Fruit fly (Drosophila melanogaster) whole organism, embryonic: ENCODE measurements around the gene Cyp313a3.

ENCODE experiments used
- Bgb ChIP-seq: fragments of 200-800 bp; sonication (Bioruptor generic); IDR thresholded peaks from 2 replicates; pipeline ENCODE4 v1.3.6; 2022; ENCODE audit warnings: missing biosample characterization, missing genetic modification characterization; ENCODE audit not compliant: partially characterized antibody
- CG10979 ChIP-seq: fragments of 200-800 bp; sonication (Bioruptor generic); optimal IDR thresholded peaks from 2 replicates; lab custom pipeline; 2018; ENCODE audit warnings: missing biosample characterization, mild to moderate bottlenecking, missing genetic modification characterization, moderate library complexity
- CG11560 ChIP-seq: fragments of 200-800 bp; sonication (Bioruptor generic); IDR thresholded peaks from 3 replicates; pipeline ENCODE4 v1.3.6; 2022; ENCODE audit warnings: missing biosample characterization, missing genetic modification characterization
- CG12155 ChIP-seq: fragments of 200-800 bp; sonication (Bioruptor generic); optimal IDR thresholded peaks from 3 replicates; lab custom pipeline; 2016; ENCODE audit warnings: missing biosample characterization, missing genetic modification characterization
- CG15514 ChIP-seq: fragments of 200-800 bp; sonication (Bioruptor generic); optimal IDR thresholded peaks from 3 replicates; lab custom pipeline; 2017; ENCODE audit warnings: missing biosample characterization, missing genetic modification characterization, mild to moderate bottlenecking, moderate library complexity, missing genetic modification reagents
- CG17328 ChIP-seq: fragments of 200-800 bp; sonication (Bioruptor generic); IDR thresholded peaks from 2 replicates; pipeline ENCODE4 v1.3.6; 2022; ENCODE audit warnings: missing biosample characterization, missing genetic modification characterization
- CG17568 ChIP-seq: fragments of 200-800 bp; sonication (Bioruptor generic); optimal IDR thresholded peaks from 2 replicates; lab custom pipeline; 2018; ENCODE audit warnings: missing biosample characterization, mild to moderate bottlenecking, missing genetic modification characterization, moderate library complexity
- CG17912 ChIP-seq: fragments of 200-800 bp; sonication (Bioruptor generic); optimal IDR thresholded peaks from 2 replicates; lab custom pipeline; 2018; ENCODE audit warnings: missing biosample characterization, mild to moderate bottlenecking, missing genetic modification characterization
- CG30403 ChIP-seq: fragments of 200-800 bp; sonication (Bioruptor generic); optimal IDR thresholded peaks from 3 replicates; lab custom pipeline; 2016; ENCODE audit warnings: missing biosample characterization, missing genetic modification characterization
- CG6854 ChIP-seq: fragments of 200-800 bp; sonication (Bioruptor generic); optimal IDR thresholded peaks from 3 replicates; lab custom pipeline; 2017; ENCODE audit warnings: missing biosample characterization, mild to moderate bottlenecking, missing genetic modification characterization
- CG8388 ChIP-seq: fragments of 200-800 bp; sonication (Bioruptor generic); optimal IDR thresholded peaks from 2 replicates; lab custom pipeline; 2019; ENCODE audit warnings: missing biosample characterization, mild to moderate bottlenecking, missing genetic modification characterization, moderate library complexity
- CG9609 ChIP-seq: fragments of 200-800 bp; sonication (Bioruptor generic); optimal IDR thresholded peaks from 3 replicates; lab custom pipeline; 2016; ENCODE audit warnings: missing biosample characterization, missing genetic modification characterization
- Chrac-16 ChIP-seq: fragments of 200-800 bp; sonication (Bioruptor generic); optimal IDR thresholded peaks from 3 replicates; lab custom pipeline; 2016; ENCODE audit warnings: missing biosample characterization, missing genetic modification characterization
- D ChIP-seq, 2 experiments: fragments of 200-800 bp in 1 of 2; fragments of >200 bp in 1 of 2; sonication (Bioruptor generic) in 1 of 2; optimal IDR thresholded peaks; 2 replicates in 1 of 2; 3 replicates in 1 of 2; lab custom pipeline; 2017; ENCODE audit warnings: mild to moderate bottlenecking in 1 of 2, missing biosample characterization in 1 of 2, missing genetic modification characterization in 1 of 2, missing genetic modification reagents in 1 of 2
- Dek ChIP-seq: fragments of 200-800 bp; sonication (Bioruptor generic); optimal IDR thresholded peaks from 3 replicates; lab custom pipeline; 2019; ENCODE audit warnings: missing biosample characterization, mild to moderate bottlenecking, missing genetic modification characterization, moderate library complexity
- Doc2 ChIP-seq: fragments of 200-800 bp; sonication (Bioruptor generic); IDR thresholded peaks from 2 replicates; pipeline ENCODE4 v1.3.6; 2022; ENCODE audit warnings: missing biosample characterization, missing genetic modification characterization
- E2f2 ChIP-seq: fragments of 200-800 bp; sonication (Bioruptor generic); IDR thresholded peaks from 2 replicates; pipeline ENCODE4 v1.3.6; 2022; ENCODE audit warnings: missing biosample characterization, missing genetic modification characterization
- Gsc ChIP-seq: fragments of 200-800 bp; sonication (Bioruptor generic); IDR thresholded peaks from 2 replicates; pipeline ENCODE4 v1.3.6; 2022; ENCODE audit warnings: missing biosample characterization, missing genetic modification characterization
- HLH54F ChIP-seq: fragments of 200-800 bp; sonication (Bioruptor generic); optimal IDR thresholded peaks from 3 replicates; lab custom pipeline; 2016; ENCODE audit warnings: missing biosample characterization, missing genetic modification characterization
- Hr51 ChIP-seq, 2 experiments: fragments of 200-800 bp; sonication (Bioruptor generic); optimal IDR thresholded peaks; 2 replicates in 1 of 2; 3 replicates in 1 of 2; lab custom pipeline; 2016 to 2018; ENCODE audit warnings: missing biosample characterization in 2 of 2, missing genetic modification characterization in 2 of 2, mild to moderate bottlenecking in 1 of 2, moderate library complexity in 1 of 2
- Hr78 ChIP-seq, 2 experiments: fragments of 200-800 bp in 1 of 2; fragments of >200 bp in 1 of 2; sonication (Bioruptor generic) in 1 of 2; optimal IDR thresholded peaks; 2 replicates each; lab custom pipeline; 2017 to 2019; ENCODE audit warnings: missing biosample characterization in 2 of 2, missing genetic modification characterization in 2 of 2, mild to moderate bottlenecking in 1 of 2, moderate library complexity in 1 of 2
- Lpt ChIP-seq: fragments of >200 bp; optimal IDR thresholded peaks from 2 replicates; lab custom pipeline; 2018; ENCODE audit warnings: missing biosample characterization, missing genetic modification characterization
- Optix ChIP-seq: fragments of 200-800 bp; sonication (Bioruptor generic); IDR thresholded peaks from 3 replicates; pipeline ENCODE4 v1.3.6; 2022; ENCODE audit warnings: missing biosample characterization, missing genetic modification characterization
- Ptx1 ChIP-seq: fragments of 200-800 bp; sonication (Bioruptor generic); IDR thresholded peaks from 2 replicates; pipeline ENCODE4 v1.3.6; 2022; ENCODE audit warnings: missing biosample characterization, missing genetic modification characterization
- Trl ChIP-seq, 3 experiments: fragments of >200 bp in 2 of 3; fragments of 200-800 bp in 1 of 3; sonication (Bioruptor generic) in 1 of 3; optimal IDR thresholded peaks; 2 replicates in 1 of 3; 3 replicates in 2 of 3; lab custom pipeline; 2016 to 2017; ENCODE audit warnings: missing biosample characterization in 1 of 3, missing genetic modification characterization in 1 of 3
- ab ChIP-seq: fragments of 200-800 bp; sonication (Bioruptor generic); optimal IDR thresholded peaks from 2 replicates; lab custom pipeline; 2016; ENCODE audit warnings: missing biosample characterization, missing genetic modification characterization
- ash1 ChIP-seq: fragments of 200-800 bp; sonication (Bioruptor generic); optimal IDR thresholded peaks from 2 replicates; lab custom pipeline; 2018; ENCODE audit warnings: missing biosample characterization, mild to moderate bottlenecking, missing genetic modification characterization
- bigmax ChIP-seq: fragments of 200-800 bp; sonication (Bioruptor generic); optimal IDR thresholded peaks from 2 replicates; lab custom pipeline; 2018; ENCODE audit warnings: missing biosample characterization, mild to moderate bottlenecking, missing genetic modification characterization
- crc ChIP-seq: fragments of 200-800 bp; sonication (Bioruptor generic); optimal IDR thresholded peaks from 2 replicates; lab custom pipeline; 2016; ENCODE audit warnings: missing biosample characterization, missing genetic modification characterization
- crp ChIP-seq, 2 experiments: fragments of 200-800 bp; sonication (Bioruptor generic); optimal IDR thresholded peaks; 2 replicates in 1 of 2; 3 replicates in 1 of 2; lab custom pipeline; 2017; ENCODE audit warnings: missing biosample characterization in 2 of 2, missing genetic modification characterization in 2 of 2, mild to moderate bottlenecking in 1 of 2, moderate library complexity in 1 of 2
- dati ChIP-seq: fragments of 200-800 bp; sonication (Bioruptor generic); IDR thresholded peaks from 2 replicates; pipeline ENCODE4 v1.3.6; 2022; ENCODE audit warnings: missing biosample characterization, missing genetic modification characterization
- dmrt11E ChIP-seq: fragments of 200-800 bp; sonication (Bioruptor generic); optimal IDR thresholded peaks from 3 replicates; lab custom pipeline; 2018; ENCODE audit warnings: missing biosample characterization, mild to moderate bottlenecking, missing genetic modification characterization, moderate library complexity
- gce ChIP-seq: fragments of 200-800 bp; sonication (Bioruptor generic); IDR thresholded peaks from 3 replicates; pipeline ENCODE4 v1.3.6; 2022; ENCODE audit warnings: missing biosample characterization, missing genetic modification characterization
- gcm ChIP-seq: fragments of 200-800 bp; sonication (Bioruptor generic); optimal IDR thresholded peaks from 2 replicates; lab custom pipeline; 2019; ENCODE audit warnings: missing biosample characterization, mild to moderate bottlenecking, missing genetic modification characterization, moderate library complexity
- gfzf ChIP-seq: fragments of 200-800 bp; sonication (Bioruptor generic); optimal IDR thresholded peaks from 2 replicates; lab custom pipeline; 2016; ENCODE audit warnings: missing biosample characterization, mild to moderate bottlenecking, missing genetic modification characterization, moderate library complexity
- grau ChIP-seq: fragments of 200-800 bp; optimal IDR thresholded peaks from 3 replicates; lab custom pipeline; 2019; ENCODE audit warnings: missing biosample characterization, mild to moderate bottlenecking, missing genetic modification characterization, moderate library complexity
- gro ChIP-seq: fragments of 200-800 bp; sonication (Bioruptor generic); optimal IDR thresholded peaks from 2 replicates; lab custom pipeline; 2016; ENCODE audit warnings: missing biosample characterization, missing genetic modification characterization
- gsb-n ChIP-seq: fragments of 200-800 bp; sonication (Bioruptor generic); optimal IDR thresholded peaks from 3 replicates; lab custom pipeline; 2018; ENCODE audit warnings: missing biosample characterization, mild to moderate bottlenecking, missing genetic modification characterization
- her ChIP-seq: fragments of 200-800 bp; sonication (Bioruptor generic); optimal IDR thresholded peaks from 2 replicates; lab custom pipeline; 2016; ENCODE audit warnings: missing biosample characterization, missing genetic modification characterization
- klu ChIP-seq: fragments of 200-800 bp; sonication (Bioruptor generic); IDR thresholded peaks from 2 replicates; pipeline ENCODE4 v1.3.6; 2022; ENCODE audit warnings: missing biosample characterization, missing genetic modification characterization
- onecut ChIP-seq: fragments of 200-800 bp; sonication (Bioruptor generic); IDR thresholded peaks from 2 replicates; pipeline ENCODE4 v1.3.6; 2022; ENCODE audit warnings: missing biosample characterization, missing genetic modification characterization
- pfk ChIP-seq: fragments of 200-800 bp; sonication (Bioruptor generic); optimal IDR thresholded peaks from 2 replicates; lab custom pipeline; 2018; ENCODE audit warnings: missing biosample characterization, mild to moderate bottlenecking, missing genetic modification characterization, moderate library complexity
- psq ChIP-seq: fragments of 200-800 bp; sonication (Bioruptor generic); optimal IDR thresholded peaks from 2 replicates; lab custom pipeline; 2017; ENCODE audit warnings: missing biosample characterization, missing genetic modification characterization
- repo ChIP-seq: fragments of 200-800 bp; sonication (Bioruptor generic); optimal IDR thresholded peaks from 2 replicates; lab custom pipeline; 2016; ENCODE audit warnings: missing biosample characterization, missing genetic modification characterization
- ro ChIP-seq: fragments of 200-800 bp; sonication (Bioruptor generic); IDR thresholded peaks from 2 replicates; pipeline ENCODE4 v1.3.6; 2022; ENCODE audit warnings: missing biosample characterization, missing genetic modification characterization
- tap ChIP-seq: fragments of 200-800 bp; optimal IDR thresholded peaks from 3 replicates; lab custom pipeline; 2019; ENCODE audit warnings: missing biosample characterization, mild to moderate bottlenecking, missing genetic modification characterization, moderate library complexity
- tx ChIP-seq: fragments of 200-800 bp; sonication (Bioruptor generic); optimal IDR thresholded peaks from 2 replicates; lab custom pipeline; 2016; ENCODE audit warnings: missing biosample characterization, missing genetic modification characterization
- wdn ChIP-seq: fragments of 200-800 bp; sonication (Bioruptor generic); IDR thresholded peaks from 2 replicates; pipeline ENCODE4 v1.3.6; 2022; ENCODE audit warnings: missing biosample characterization, missing genetic modification characterization

Cyp313a3 gene

DNA sequence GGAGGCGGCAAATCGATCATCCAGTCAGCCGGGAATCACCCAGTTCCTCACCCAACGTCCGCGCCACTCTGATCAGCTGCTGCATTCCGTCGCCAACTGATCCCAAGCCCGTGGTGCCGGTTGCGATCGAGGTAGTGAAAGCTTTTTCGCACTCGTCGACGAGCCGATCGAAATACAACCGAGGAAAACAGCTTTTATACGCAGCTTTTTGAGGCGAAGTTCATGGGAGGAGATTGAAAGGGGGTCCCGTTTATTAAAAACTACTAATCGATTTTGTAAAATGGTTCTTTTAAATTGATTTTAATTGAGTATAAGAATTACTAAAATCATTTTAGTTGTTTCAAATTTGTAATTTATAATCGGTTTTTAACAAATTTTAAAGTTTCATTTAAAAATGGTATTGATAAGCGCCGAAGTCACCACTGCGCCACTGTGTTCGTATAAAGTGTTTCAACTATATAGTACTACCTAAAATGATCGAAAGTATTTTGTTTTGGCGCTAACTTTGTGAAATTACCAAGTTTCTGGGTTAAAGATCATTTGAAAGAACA, 17.6 kb downstream of the Cyp313a3 start, which contains the start of gene CG4860 (continued):
- TF ChIP-seq her (peak; percentile 76), CG9609 (GFP tag; lab: Kevin White, UChicago) (peak; percentile 82), tap (tag; lab: Kevin White, UChicago) (peak; percentile 63), CG12155 (GFP tag; lab: Kevin White, UChicago) (peak; percentile 91), ash1 (no peak), gfzf (GFP tag; lab: Kevin White, UChicago) (no peak), Lpt (GFP tag; lab: Kevin White, UChicago) (no peak), CG15514 (GFP tag; lab: Kevin White, UChicago) (peak; percentile 71), Bgb (GFP tag; lab: Robert Waterston, UW) (no peak), Optix (GFP tag; lab: Robert Waterston, UW) (peak; percentile 50; the same call in 2 of the 3 replicates), Doc2 (GFP tag; lab: Robert Waterston, UW) (no peak; the same call in 1 of the 2 replicates), wdn (GFP tag; lab: Robert Waterston, UW) (peak; percentile 46; the same call in 1 of the 2 replicates), bigmax (no peak), gce (GFP tag; lab: Robert Waterston, UW) (peak; percentile 80), repo (GFP tag; lab: Kevin White, UChicago) (peak; percentile 63), CG17568 (GFP tag; lab: Kevin White, UChicago) (no peak), crp (GFP tag; optimal IDR thresholded peaks at IDR 0.05; lab: Kevin White, UChicago) (peak in 1 of 2 experiments; percentile 61), ab (peak; percentile 73), Dek (tag; lab: Kevin White, UChicago) (peak; percentile 90), klu (GFP tag; lab: Robert Waterston, UW) (peak; percentile 78), Gsc (GFP tag; lab: Robert Waterston, UW) (no peak), gro (GFP tag; lab: Kevin White, UChicago) (no peak), Hr51 (GFP tag; optimal IDR thresholded peaks at IDR 0.05; lab: Kevin White, UChicago) (peak; percentile 74 to 92), CG17328 (GFP tag; lab: Robert Waterston, UW) (peak; percentile 82), CG8388 (GFP tag; lab: Kevin White, UChicago) (peak; percentile 82), dmrt11E (tag; lab: Kevin White, UChicago) (no peak), CG17912 (peak; percentile 43), CG30403 (GFP tag; lab: Kevin White, UChicago) (peak; percentile 95), onecut (GFP tag; lab: Robert Waterston, UW) (peak; percentile 64), Ptx1 (GFP tag; lab: Robert Waterston, UW) (peak; percentile 91), Hr78 (GFP tag; optimal IDR thresholded peaks at IDR 0.05; lab: Kevin White, UChicago) (no peak), gsb-n (tag; lab: Kevin White, UChicago) (peak; percentile 81), ro (GFP tag; lab: Robert Waterston, UW) (peak; percentile 67; the same call in 1 of the 2 replicates), psq (peak; percentile 50), CG10979 (tag; lab: Kevin White, UChicago) (peak; percentile 76), crc (GFP tag; lab: Kevin White, UChicago) (peak; percentile 75), HLH54F (GFP tag; lab: Kevin White, UChicago) (peak; percentile 89), gcm (GFP tag; lab: Kevin White, UChicago) (peak; percentile 81), D (optimal IDR thresholded peaks at IDR 0.05; lab: Kevin White, UChicago) (no peak), D (GFP tag; optimal IDR thresholded peaks at IDR 0.05; lab: Kevin White, UChicago) (peak; percentile 66), Trl (optimal IDR thresholded peaks at IDR 0.05; lab: Kevin White, UChicago) (no peak), Trl (GFP tag; optimal IDR thresholded peaks at IDR 0.05; lab: Kevin White, UChicago) (peak; percentile 92), grau (peak; percentile 90), tx (GFP tag; lab: Kevin White, UChicago) (peak; percentile 85), CG11560 (peak; percentile 66; the same call in 2 of the 3 replicates), dati (GFP tag; lab: Robert Waterston, UW) (peak; percentile 43; the same call in 1 of the 2 replicates), E2f2 (peak; percentile 60; the same call in 1 of the 2 replicates), pfk (GFP tag; lab: Kevin White, UChicago) (no peak), CG6854 (GFP tag; lab: Kevin White, UChicago) (peak; percentile 62), Chrac-16 (GFP tag; lab: Kevin White, UChicago) (peak; percentile 85)
